Worm (Caenorhabditis elegans): ENCODE data around the gene ZK697.1.

DNA sequence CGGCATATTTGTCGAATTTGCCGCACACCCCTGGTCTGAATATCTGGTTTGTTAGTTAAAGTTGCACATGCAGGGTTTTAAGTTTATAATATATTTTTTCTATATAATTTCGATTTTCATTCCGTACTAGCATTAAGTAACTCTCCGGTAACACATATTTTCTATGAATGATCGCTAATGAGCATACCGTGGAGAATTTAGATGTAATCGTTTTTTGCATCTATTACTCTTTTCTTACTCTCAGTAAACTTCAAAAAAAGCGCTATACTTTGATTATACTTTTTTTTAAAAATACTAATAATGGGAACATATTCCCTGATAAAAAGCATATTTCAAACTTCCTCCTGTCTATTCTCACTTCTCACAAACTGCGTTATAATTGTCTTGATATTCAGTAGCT, 18.0 kb upstream of the ZK697.1 start, which contains the start of gene str-160:
- no peak for TF ChIP-seq W03F9.2 (tag; optimal IDR thresholded peaks at IDR 0.05)
- no peak for TF ChIP-seq him-1 (tag; optimal IDR thresholded peaks at IDR 0.05)
- TF ChIP-seq dao-5 (tag; optimal IDR thresholded peaks at IDR 0.05) = no peak

Measured in whole organism, L4/young adult.